Worm (Caenorhabditis elegans) whole organism, L3 larva: ENCODE results near the gene cdr-6.

ENCODE experiments used
- ZK546.5 ChIP-seq: sonication (generic microtip); optimal IDR thresholded peaks from 2 replicates; lab custom pipeline; 2017; ENCODE audit warnings: missing biosample characterization, missing genetic modification characterization
- aly-2 ChIP-seq: fragments of 150-350 bp; optimal IDR thresholded peaks from 2 replicates; lab custom pipeline; 2014; ENCODE audit warnings: missing biosample characterization, missing genetic modification characterization
- ceh-16 ChIP-seq: sonication (generic microtip); optimal IDR thresholded peaks from 2 replicates; lab custom pipeline; 2017; ENCODE audit warnings: missing biosample characterization, missing genetic modification characterization
- ceh-9 ChIP-seq: sonication (generic microtip); optimal IDR thresholded peaks from 2 replicates; lab custom pipeline; 2018; ENCODE audit warnings: missing biosample characterization, missing genetic modification characterization
- daf-12 ChIP-seq: fragments of 150-350 bp; optimal IDR thresholded peaks from 2 replicates; lab custom pipeline; 2014; ENCODE audit warnings: missing biosample characterization, missing genetic modification reagents, missing genetic modification characterization
- elt-2 ChIP-seq: sonication (generic microtip); optimal IDR thresholded peaks from 2 replicates; lab custom pipeline; 2016; ENCODE audit warnings: missing genetic modification reagents, mild to moderate bottlenecking, missing genetic modification characterization, missing compliant biosample characterization
- eor-1 ChIP-seq, 2 experiments: fragments of 150-350 bp; optimal IDR thresholded peaks; 2 replicates each; lab custom pipeline; 2014 to 2018; ENCODE audit warnings: missing biosample characterization in 2 of 2, missing genetic modification characterization in 2 of 2
- fkh-10 ChIP-seq: sonication (generic microtip); optimal IDR thresholded peaks from 2 replicates; lab custom pipeline; 2017; ENCODE audit warnings: missing biosample characterization, missing genetic modification reagents, missing genetic modification characterization
- fkh-2 ChIP-seq: fragments of 150-350 bp; optimal IDR thresholded peaks from 2 replicates; lab custom pipeline; 2014; ENCODE audit warnings: missing biosample characterization, missing genetic modification reagents, missing genetic modification characterization
- lin-39 ChIP-seq: fragments of 150-350 bp; optimal IDR thresholded peaks from 2 replicates; lab custom pipeline; 2018; ENCODE audit warnings: missing biosample characterization, missing genetic modification reagents, missing genetic modification characterization
- lsy-12 ChIP-seq: sonication (generic microtip); optimal IDR thresholded peaks from 2 replicates; lab custom pipeline; 2016; ENCODE audit warnings: mild to moderate bottlenecking, missing genetic modification characterization, missing compliant biosample characterization
- mml-1 ChIP-seq: fragments of 150-350 bp; sonication (generic microtip); optimal IDR thresholded peaks from 3 replicates; lab custom pipeline; 2014; ENCODE audit warnings: missing biosample characterization, missing genetic modification characterization
- nfya-1 ChIP-seq: sonication (generic microtip); optimal IDR thresholded peaks from 2 replicates; lab custom pipeline; 2017; ENCODE audit warnings: missing genetic modification characterization, mild to moderate bottlenecking, missing compliant biosample characterization, antibody characterized with exemption, moderate library complexity; ENCODE audit not compliant: insufficient read depth
- nhr-11 ChIP-seq: fragments of 150-350 bp; optimal IDR thresholded peaks from 2 replicates; lab custom pipeline; 2014; ENCODE audit warnings: missing biosample characterization, missing genetic modification characterization
- nhr-237 ChIP-seq: fragments of 150-350 bp; optimal IDR thresholded peaks from 2 replicates; lab custom pipeline; 2014; ENCODE audit warnings: missing biosample characterization, missing genetic modification characterization
- nhr-25 ChIP-seq: sonication (generic microtip); optimal IDR thresholded peaks from 2 replicates; lab custom pipeline; 2017; ENCODE audit warnings: missing biosample characterization, missing genetic modification characterization
- nhr-67 ChIP-seq: fragments of 150-350 bp; optimal IDR thresholded peaks from 2 replicates; lab custom pipeline; 2014; ENCODE audit warnings: missing biosample characterization, missing genetic modification characterization
- nhr-76 ChIP-seq: fragments of 150-350 bp; sonication (generic microtip); optimal IDR thresholded peaks from 5 replicates; lab custom pipeline; 2014; ENCODE audit warnings: missing biosample characterization, missing genetic modification characterization
- nhr-77 ChIP-seq: fragments of 150-350 bp; optimal IDR thresholded peaks from 2 replicates; lab custom pipeline; 2014; ENCODE audit warnings: missing biosample characterization, missing genetic modification characterization
- pha-4 ChIP-seq: fragments of 150-350 bp; optimal IDR thresholded peaks from 2 replicates; lab custom pipeline; 2014; ENCODE audit warnings: missing biosample characterization, missing genetic modification reagents, missing genetic modification characterization
- pqm-1 ChIP-seq: fragments of 150-350 bp; optimal IDR thresholded peaks from 2 replicates; lab custom pipeline; 2017; ENCODE audit warnings: missing biosample characterization, missing genetic modification characterization, inconsistent platforms
- sea-2 ChIP-seq: fragments of 150-350 bp; sonication (generic microtip); optimal IDR thresholded peaks from 4 replicates; lab custom pipeline; 2014; ENCODE audit warnings: missing biosample characterization, missing genetic modification reagents, missing genetic modification characterization
- skn-1 ChIP-seq: fragments of 150-350 bp; optimal IDR thresholded peaks from 2 replicates; lab custom pipeline; 2014; ENCODE audit warnings: missing biosample characterization, missing genetic modification characterization
- snpc-4 ChIP-seq: fragments of 150-350 bp; optimal IDR thresholded peaks from 2 replicates; lab custom pipeline; 2014; ENCODE audit warnings: missing biosample characterization, missing genetic modification characterization
- tbx-2 ChIP-seq: sonication (generic microtip); optimal IDR thresholded peaks from 2 replicates; lab custom pipeline; 2016; ENCODE audit warnings: mild to moderate bottlenecking, missing genetic modification characterization, missing compliant biosample characterization
- zag-1 ChIP-seq: fragments of 150-350 bp; optimal IDR thresholded peaks from 2 replicates; lab custom pipeline; 2014; ENCODE audit warnings: missing biosample characterization, missing genetic modification characterization
- ztf-11 ChIP-seq: fragments of 150-350 bp; optimal IDR thresholded peaks from 2 replicates; lab custom pipeline; 2014; ENCODE audit warnings: missing biosample characterization, missing genetic modification characterization
- ztf-4 ChIP-seq: fragments of 150-350 bp; optimal IDR thresholded peaks from 2 replicates; lab custom pipeline; 2014; ENCODE audit warnings: missing biosample characterization, missing genetic modification characterization

Gene cdr-6

ce11 chrV:12410416-12411001 is 3.0 kb downstream of the cdr-6 start, which contains the start of gene hrg-2:
TSS of gene hrg-2 (minus strand) at chrV:12410513.
- TF ChIP-seq sea-2 (GFP tag; lab: Kevin White, UChicago) (no peak), fkh-10 (GFP tag; lab: Kevin White, UChicago) (no peak)

- no peak for TF ChIP-seq zag-1
- TF ChIP-seq skn-1 (tag; lab: Kevin White, UChicago), result no peak
- TF ChIP-seq nhr-67 (tag; lab: Kevin White, UChicago), result no peak
- TF ChIP-seq nfya-1 (tag; lab: Kevin White, UChicago), result peak; percentile 0
- TF ChIP-seq pqm-1 (tag; lab: Kevin White, UChicago), result peak; percentile 1
- no peak for TF ChIP-seq fkh-10 (GFP tag; lab: Kevin White, UChicago)
- no peak for TF ChIP-seq nhr-25 (tag; lab: Kevin White, UChicago)
- no peak for TF ChIP-seq ZK546.5 (tag; lab: Kevin White, UChicago)
- peak; percentile 6 for TF ChIP-seq elt-2
- no peak for TF ChIP-seq eor-1 (tag; optimal IDR thresholded peaks at IDR 0.05; lab: Kevin White, UChicago)
- no peak for TF ChIP-seq sea-2 (GFP tag; lab: Kevin White, UChicago)
- peak; percentile 62 for TF ChIP-seq pha-4
Observed at ce11 chrV:12408996-12409395, 4.5 kb downstream of the cdr-6 start.

DNA sequence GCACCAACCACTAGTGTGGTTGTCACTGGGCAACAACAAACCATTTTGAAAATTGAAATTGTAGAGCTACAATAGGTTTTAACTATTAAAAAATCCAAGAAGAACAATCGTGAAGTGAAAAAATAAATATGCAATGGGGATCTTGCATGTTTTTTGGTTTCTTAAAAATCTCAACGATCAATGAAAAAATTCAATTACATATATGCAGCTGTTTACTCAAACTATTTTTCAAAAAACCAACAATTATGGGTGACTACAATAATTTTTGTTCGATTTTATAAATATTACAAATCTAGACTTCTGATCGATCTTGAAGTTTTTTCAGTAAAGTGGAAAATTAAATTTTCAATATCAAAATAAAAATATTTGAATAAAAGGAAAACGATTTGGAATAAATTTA is 5.0 kb downstream of the cdr-6 start, which contains the start of gene cdr-4:
Gene cdr-4, minus strand, starts transcription at position 101 of the 400 bp plus-strand sequence.
- TF ChIP-seq tbx-2 (tag; lab: Kevin White, UChicago) (no peak), aly-2 (no peak), mml-1 (tag; lab: Kevin White, UChicago) (no peak), daf-12 (tag; lab: Kevin White, UChicago) (no peak), ztf-11 (tag; lab: Kevin White, UChicago) (no peak), skn-1 (tag; lab: Kevin White, UChicago) (no peak)

DNA sequence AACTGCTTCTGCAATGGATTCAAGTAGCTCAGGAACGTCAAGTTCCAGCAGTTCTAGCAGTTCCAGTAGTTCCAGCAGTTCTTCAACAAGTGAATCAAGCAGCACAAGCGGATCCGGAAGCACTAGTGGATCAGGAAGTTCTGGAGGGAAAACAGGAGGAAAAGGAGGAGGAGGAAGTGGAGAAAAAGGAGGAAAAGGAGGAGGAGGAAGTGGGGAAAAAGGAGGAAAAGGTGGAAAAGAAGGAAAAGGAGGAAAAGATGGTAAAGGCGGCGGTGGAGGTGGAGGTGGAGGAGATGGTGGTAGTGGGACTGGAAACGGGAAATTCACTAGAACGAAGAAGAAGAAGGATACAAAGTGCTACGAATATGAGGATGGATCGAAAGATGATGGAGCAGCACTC is 7.0 kb downstream of the cdr-6 start:
- TF ChIP-seq ztf-11 (tag; lab: Kevin White, UChicago) (no peak), fkh-2 (tag; lab: Kevin White, UChicago) (no peak), elt-2 (no peak), nhr-237 (no peak), snpc-4 (tag; lab: Kevin White, UChicago) (no peak), pha-4 (no peak)

- TF ChIP-seq nhr-11 (tag; lab: Kevin White, UChicago), result no peak
- no peak for TF ChIP-seq fkh-2 (tag; lab: Kevin White, UChicago)
- no peak for TF ChIP-seq eor-1 (tag; optimal IDR thresholded peaks at IDR 0.05; lab: Kevin White, UChicago)
- no peak for TF ChIP-seq ztf-4 (tag; lab: Kevin White, UChicago)
- no peak for TF ChIP-seq pha-4
- TF ChIP-seq lin-39 (tag; lab: Kevin White, UChicago), result no peak
- TF ChIP-seq daf-12 (tag; lab: Kevin White, UChicago), result no peak
- TF ChIP-seq tbx-2 (tag; lab: Kevin White, UChicago), result no peak
Observed at ce11 chrV:12405929-12406328, 7.6 kb downstream of the cdr-6 start, which contains the start of gene K01D12.10. TSS of gene K01D12.10 (plus strand) at chrV:12406229.

ce11 chrV:12404544-12404943 is 9.0 kb downstream of the cdr-6 start, which contains the start of gene K01D12.9:
TSS of gene K01D12.9 (minus strand) at chrV:12404644.
- TF ChIP-seq nhr-25 (tag; lab: Kevin White, UChicago) (peak; percentile 54), zag-1 (no peak)
- TF ChIP-seq, all 47 proteins: peak for 1

ce11 chrV:12402355-12402754 is 11.1 kb downstream of the cdr-6 start, which contains the start of gene K01D12.8:
TSS of gene K01D12.8 (plus strand) at chrV:12402655.
- TF ChIP-seq nhr-77 (tag; lab: Kevin White, UChicago) (no peak), ceh-9 (tag; lab: Kevin White, UChicago) (no peak), eor-1 (tag; optimal IDR thresholded peaks at IDR 0.05; lab: Kevin White, UChicago) (no peak), zag-1 (no peak), nhr-76 (tag; lab: Kevin White, UChicago) (no peak)

DNA sequence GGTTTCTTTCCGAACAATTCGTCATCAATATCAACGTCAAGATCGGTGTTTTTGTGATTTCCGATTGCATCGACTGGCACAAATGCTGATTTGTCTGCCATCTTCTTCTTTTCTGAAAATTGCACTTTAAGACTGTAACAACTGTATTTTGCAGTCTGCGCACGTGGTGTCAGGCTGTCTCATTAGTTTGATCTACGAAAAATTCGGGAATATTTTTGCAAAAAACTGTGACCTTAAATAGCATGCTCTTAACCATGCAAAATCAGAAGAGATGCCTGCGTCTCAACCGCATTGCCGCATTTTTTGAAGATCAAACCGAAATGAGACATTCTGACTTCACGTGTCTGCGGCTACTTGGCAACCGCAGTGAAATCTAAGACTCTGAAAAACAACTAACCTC is 12.1 kb downstream of the cdr-6 start, which contains the start of gene K01D12.7:
Gene K01D12.7, minus strand, starts transcription at position 101 of the 400 bp plus-strand sequence.
- no peak for TF ChIP-seq lsy-12
- no peak for TF ChIP-seq sea-2 (GFP tag; lab: Kevin White, UChicago)
- no peak for TF ChIP-seq fkh-10 (GFP tag; lab: Kevin White, UChicago)
- TF ChIP-seq ceh-16 (tag; lab: Kevin White, UChicago), result no peak
- TF ChIP-seq daf-12 (tag; lab: Kevin White, UChicago), result no peak
